Worm (Caenorhabditis elegans) whole organism, L2 larva: Measurements from ENCODE around the gene T21B4.3.
"Not testable (repeated sequence)": the region's sequence is repeated elsewhere in the genome, so short reads cannot be mapped to it uniquely, and the experiment has no call there.

Experiments used
- F13H6.1 ChIP-seq: sonication (generic microtip); optimal IDR thresholded peaks from 2 replicates; lab custom pipeline; 2016; ENCODE audit warnings: missing genetic modification characterization, missing compliant biosample characterization
- R02D3.7 ChIP-seq: fragments of 150-350 bp; optimal IDR thresholded peaks from 2 replicates; lab custom pipeline; 2014; ENCODE audit warnings: missing biosample characterization, missing genetic modification characterization
- Y55F3AM.14 ChIP-seq: fragments of 200-800 bp; sonication (Bioruptor generic); optimal IDR thresholded peaks from 2 replicates; lab custom pipeline; 2018; ENCODE audit warnings: mild to moderate bottlenecking, missing genetic modification characterization, missing compliant biosample characterization
- ZK546.5 ChIP-seq: sonication (generic microtip); optimal IDR thresholded peaks from 2 replicates; lab custom pipeline; 2017; ENCODE audit warnings: missing biosample characterization, missing genetic modification characterization
- ama-1 ChIP-seq: fragments of 150-350 bp; optimal IDR thresholded peaks from 2 replicates; lab custom pipeline; 2018; ENCODE audit warnings: inconsistent platforms
- blmp-1 ChIP-seq: sonication (generic microtip); optimal IDR thresholded peaks from 2 replicates; lab custom pipeline; 2017; ENCODE audit warnings: missing genetic modification characterization, mild to moderate bottlenecking, missing compliant biosample characterization, antibody characterized with exemption, moderate library complexity; ENCODE audit not compliant: insufficient read depth
- ceh-16 ChIP-seq: fragments of 150-350 bp; optimal IDR thresholded peaks from 2 replicates; lab custom pipeline; 2014; ENCODE audit warnings: missing biosample characterization, missing genetic modification characterization
- ceh-82 ChIP-seq: fragments of 150-350 bp; optimal IDR thresholded peaks from 2 replicates; lab custom pipeline; 2014; ENCODE audit warnings: missing biosample characterization, missing genetic modification characterization
- crh-2 ChIP-seq: sonication (generic microtip); optimal IDR thresholded peaks from 2 replicates; lab custom pipeline; 2017; ENCODE audit warnings: missing biosample characterization, missing genetic modification characterization
- dmd-4 ChIP-seq: sonication (generic microtip); optimal IDR thresholded peaks from 2 replicates; lab custom pipeline; 2017; ENCODE audit warnings: missing biosample characterization, missing genetic modification characterization
- egl-27 ChIP-seq: sonication (generic microtip); optimal IDR thresholded peaks from 3 replicates; lab custom pipeline; 2017; ENCODE audit warnings: missing biosample characterization, missing genetic modification reagents, missing genetic modification characterization
- elt-1 ChIP-seq: fragments of 150-350 bp; optimal IDR thresholded peaks from 2 replicates; lab custom pipeline; 2014; ENCODE audit warnings: missing biosample characterization, missing genetic modification characterization
- gmeb-1 ChIP-seq: fragments of 150-350 bp; optimal IDR thresholded peaks from 2 replicates; lab custom pipeline; 2014; ENCODE audit warnings: missing biosample characterization, missing genetic modification characterization
- lin-11 ChIP-seq: fragments of 150-350 bp; sonication (generic microtip); optimal IDR thresholded peaks from 2 replicates; lab custom pipeline; 2014; ENCODE audit warnings: missing biosample characterization, missing genetic modification characterization, inconsistent platforms, mixed read lengths
- lin-13 ChIP-seq: fragments of 150-350 bp; optimal IDR thresholded peaks from 2 replicates; lab custom pipeline; 2014; ENCODE audit warnings: missing biosample characterization, missing genetic modification reagents, missing genetic modification characterization
- lin-39 ChIP-seq: fragments of 150-350 bp; optimal IDR thresholded peaks from 2 replicates; lab custom pipeline; 2014; ENCODE audit warnings: missing biosample characterization, missing genetic modification reagents, missing genetic modification characterization
- lsy-2 ChIP-seq, 2 experiments: fragments of 150-350 bp in 1 of 2; sonication (generic microtip) in 1 of 2; optimal IDR thresholded peaks; 2 replicates each; lab custom pipeline; 2014 to 2017; ENCODE audit warnings: missing biosample characterization in 2 of 2, missing genetic modification characterization in 2 of 2
- mab-5 ChIP-seq: fragments of 150-350 bp; optimal IDR thresholded peaks from 2 replicates; lab custom pipeline; 2014; ENCODE audit warnings: missing biosample characterization, missing genetic modification characterization
- mbf-1 ChIP-seq: sonication (generic microtip); optimal IDR thresholded peaks from 2 replicates; lab custom pipeline; 2017; ENCODE audit warnings: missing biosample characterization, missing genetic modification characterization
- nhr-10 ChIP-seq: sonication (generic microtip); optimal IDR thresholded peaks from 2 replicates; lab custom pipeline; 2017; ENCODE audit warnings: missing biosample characterization, missing genetic modification characterization
- nhr-11 ChIP-seq: fragments of 150-350 bp; optimal IDR thresholded peaks from 2 replicates; lab custom pipeline; 2014; ENCODE audit warnings: missing biosample characterization, missing genetic modification characterization
- nhr-12 ChIP-seq: fragments of 150-350 bp; optimal IDR thresholded peaks from 2 replicates; lab custom pipeline; 2014; ENCODE audit warnings: missing biosample characterization, missing genetic modification characterization
- nhr-129 ChIP-seq: fragments of 150-350 bp; optimal IDR thresholded peaks from 2 replicates; lab custom pipeline; 2014; ENCODE audit warnings: missing biosample characterization, missing genetic modification characterization
- nhr-21 ChIP-seq: fragments of 150-350 bp; optimal IDR thresholded peaks from 2 replicates; lab custom pipeline; 2014; ENCODE audit warnings: missing biosample characterization, missing genetic modification characterization
- nhr-237 ChIP-seq: fragments of 150-350 bp; optimal IDR thresholded peaks from 2 replicates; lab custom pipeline; 2014; ENCODE audit warnings: missing biosample characterization, missing genetic modification characterization
- nhr-25 ChIP-seq: fragments of 150-350 bp; sonication (generic microtip); optimal IDR thresholded peaks from 3 replicates; lab custom pipeline; 2014; ENCODE audit warnings: missing biosample characterization, missing genetic modification characterization
- nhr-6 ChIP-seq: fragments of 150-350 bp; optimal IDR thresholded peaks from 2 replicates; lab custom pipeline; 2014; ENCODE audit warnings: missing biosample characterization, missing genetic modification characterization
- nhr-77 ChIP-seq: fragments of 150-350 bp; optimal IDR thresholded peaks from 2 replicates; lab custom pipeline; 2014; ENCODE audit warnings: missing biosample characterization, missing genetic modification characterization
- peb-1 ChIP-seq: fragments of 150-350 bp; optimal IDR thresholded peaks from 2 replicates; lab custom pipeline; 2014; ENCODE audit warnings: missing biosample characterization, missing genetic modification characterization
- sma-3 ChIP-seq: sonication (generic microtip); optimal IDR thresholded peaks from 2 replicates; lab custom pipeline; 2016; ENCODE audit warnings: missing genetic modification reagents, missing genetic modification characterization, missing compliant biosample characterization
- sma-9 ChIP-seq, 2 experiments: fragments of 150-350 bp in 1 of 2; sonication (generic microtip) in 1 of 2; optimal IDR thresholded peaks; 2 replicates each; lab custom pipeline; 2014 to 2016; ENCODE audit warnings: missing genetic modification characterization in 2 of 2, mild to moderate bottlenecking in 1 of 2, missing biosample characterization in 1 of 2, missing compliant biosample characterization in 1 of 2, missing genetic modification reagents in 1 of 2, moderate library complexity in 1 of 2
- snpc-4 ChIP-seq: fragments of 150-350 bp; optimal IDR thresholded peaks from 2 replicates; lab custom pipeline; 2014; ENCODE audit warnings: missing biosample characterization, missing genetic modification characterization
- unc-39 ChIP-seq: fragments of 150-350 bp; optimal IDR thresholded peaks from 2 replicates; lab custom pipeline; 2014; ENCODE audit warnings: missing biosample characterization, missing genetic modification characterization
- unc-62 ChIP-seq: fragments of 150-350 bp; optimal IDR thresholded peaks from 2 replicates; lab custom pipeline; 2014; ENCODE audit warnings: missing biosample characterization, missing genetic modification reagents, missing genetic modification characterization
- zag-1 ChIP-seq: fragments of 150-350 bp; optimal IDR thresholded peaks from 2 replicates; lab custom pipeline; 2014; ENCODE audit warnings: missing biosample characterization, missing genetic modification characterization
- ztf-1 ChIP-seq: fragments of 200-800 bp; sonication (Bioruptor generic); conservative IDR thresholded peaks from 2 replicates; pipeline ENCODE4 v1.3.6; 2022; ENCODE audit warnings: missing genetic modification characterization, missing compliant biosample characterization
- ztf-11 ChIP-seq: sonication (generic microtip); optimal IDR thresholded peaks from 2 replicates; lab custom pipeline; 2017; ENCODE audit warnings: missing biosample characterization, missing genetic modification characterization
- ztf-4 ChIP-seq: fragments of 150-350 bp; optimal IDR thresholded peaks from 2 replicates; lab custom pipeline; 2014; ENCODE audit warnings: missing biosample characterization, missing genetic modification characterization

Gene T21B4.3

DNA sequence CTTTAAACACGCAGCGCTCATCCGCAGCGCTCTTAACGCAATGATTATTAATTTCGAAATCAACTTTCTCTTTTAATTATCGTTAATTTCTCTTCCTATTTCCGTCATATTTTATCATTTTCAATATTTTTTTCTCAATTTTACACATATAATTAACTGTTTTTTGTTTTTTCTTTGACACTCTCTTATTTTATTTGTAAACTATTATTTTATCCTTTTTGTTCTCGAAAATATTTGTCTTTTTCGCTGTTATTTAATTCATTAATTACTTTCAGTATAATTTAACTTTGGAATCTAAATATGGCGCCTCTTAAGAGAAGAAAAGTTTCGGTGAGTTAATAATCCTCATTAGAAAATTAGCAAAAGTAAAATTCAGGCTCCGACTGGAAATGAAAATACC lies 39.3 kb upstream of the T21B4.3 start, which contains the start of gene F49C5.3:
F49C5.3 (plus strand) TSS at position 301 of the 400 bp plus-strand sequence.
- not testable (repeated sequence) for TF ChIP-seq zag-1, F13H6.1, lin-11 (tag; lab: Kevin White, UChicago)

DNA sequence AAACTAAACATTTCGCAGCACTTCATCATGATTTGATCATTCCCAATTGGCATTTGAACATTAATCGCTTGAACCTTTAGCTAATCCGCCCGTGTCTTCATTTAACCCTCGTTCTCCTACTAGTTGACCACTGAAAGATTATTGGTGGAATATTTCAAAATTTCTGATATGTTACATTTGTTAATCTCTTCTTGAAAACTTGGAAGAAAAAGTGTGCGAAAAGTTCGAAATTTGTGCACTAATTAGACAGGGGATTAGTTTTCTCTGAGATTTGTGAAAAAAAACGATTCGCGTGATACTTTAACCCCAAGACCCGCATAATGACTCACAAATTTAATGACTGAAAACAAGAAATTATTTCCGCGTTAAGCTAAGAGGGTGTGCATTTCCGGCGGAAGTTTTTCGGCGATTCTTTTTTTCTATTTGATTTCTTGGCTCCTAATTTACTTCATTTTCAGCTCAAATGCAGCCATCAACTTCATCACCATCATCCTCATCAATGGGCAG lies 38.5 kb upstream of the T21B4.3 start, which contains the start of gene nimk-1:
nimk-1 (plus strand) TSS at position 457 of the 507 bp plus-strand sequence.
- TF ChIP-seq elt-1 (tag; lab: Kevin White, UChicago) (no peak), lsy-2 (tag; optimal IDR thresholded peaks at IDR 0.05; lab: Kevin White, UChicago) (no peak), nhr-237 (tag; lab: Kevin White, UChicago) (no peak), nhr-25 (tag; lab: Kevin White, UChicago) (no peak), ztf-11 (tag; lab: Kevin White, UChicago) (no peak), dmd-4 (tag; lab: Kevin White, UChicago) (no peak), ama-1 (lab: Kevin White, UChicago) (no peak), nhr-77 (tag; lab: Kevin White, UChicago) (no peak), nhr-6 (tag; lab: Kevin White, UChicago) (no peak), nhr-129 (no peak), lin-13 (GFP tag; lab: Kevin White, UChicago) (no peak), F13H6.1 (tag; lab: Kevin White, UChicago) (no peak), sma-9 (GFP tag; optimal IDR thresholded peaks at IDR 0.05; lab: Kevin White, UChicago) (no peak), sma-9 (tag; optimal IDR thresholded peaks at IDR 0.05; lab: Kevin White, UChicago) (no peak), crh-2 (tag; lab: Kevin White, UChicago) (no peak), unc-39 (no peak), R02D3.7 (no peak), mbf-1 (tag; lab: Kevin White, UChicago) (no peak), sma-3 (GFP tag; lab: Kevin White, UChicago) (no peak)

DNA sequence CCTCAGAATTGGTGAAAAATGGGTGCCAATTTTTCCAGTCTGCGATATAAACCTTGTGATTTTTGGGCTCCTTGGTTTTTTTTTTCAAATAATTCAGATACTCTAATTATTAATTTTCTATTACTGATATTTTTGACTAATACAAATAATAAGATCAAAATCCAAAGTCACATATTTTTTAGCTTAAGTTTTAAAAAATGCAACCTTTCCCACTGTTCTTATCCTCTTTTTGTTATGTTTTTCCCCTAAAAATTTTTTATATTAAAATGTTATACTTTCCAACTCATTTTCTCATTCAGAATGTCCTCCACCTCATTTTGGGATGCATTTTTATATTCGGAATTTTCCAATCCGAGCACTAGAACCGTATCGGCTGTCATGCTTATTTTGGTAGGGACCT lies 34.1 kb upstream of the T21B4.3 start, which contains the start of gene srx-120:
srx-120 (plus strand) TSS at position 301 of the 400 bp plus-strand sequence.
- TF ChIP-seq unc-62 (GFP tag; lab: Kevin White, UChicago) (no peak), ceh-82 (tag; lab: Kevin White, UChicago) (no peak), nhr-25 (tag; lab: Kevin White, UChicago) (no peak), egl-27 (tag; lab: Kevin White, UChicago) (no peak), ceh-16 (no peak), nhr-11 (tag; lab: Kevin White, UChicago) (no peak), nhr-6 (tag; lab: Kevin White, UChicago) (no peak), zag-1 (tag; lab: Kevin White, UChicago) (no peak), Y55F3AM.14 (GFP tag; lab: Kevin White, UChicago) (no peak), F13H6.1 (tag; lab: Kevin White, UChicago) (no peak), ZK546.5 (no peak)

DNA sequence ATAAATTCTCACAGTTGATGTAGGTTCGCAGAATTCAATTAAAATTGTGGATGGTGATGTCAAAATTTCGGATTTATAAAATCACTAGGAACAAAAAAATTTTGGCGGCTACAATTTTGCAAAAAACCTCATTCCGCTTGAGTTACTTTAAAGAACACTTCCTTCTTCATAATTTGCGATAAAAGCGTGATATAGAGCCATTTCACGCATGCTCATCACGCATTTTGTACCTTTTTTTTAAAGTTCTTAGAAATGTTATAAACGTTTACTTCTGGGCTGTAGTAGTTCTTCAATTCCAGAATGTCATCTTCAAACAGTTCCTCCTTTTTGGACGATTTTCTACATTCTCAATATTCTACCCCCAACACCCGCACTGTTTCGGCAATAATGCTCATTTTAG lies 31.1 kb upstream of the T21B4.3 start, which contains the start of gene srx-119:
srx-119 (plus strand) TSS at position 301 of the 400 bp plus-strand sequence.
- no peak for TF ChIP-seq peb-1
- no peak for TF ChIP-seq nhr-25 (tag; lab: Kevin White, UChicago)
- no peak for TF ChIP-seq mbf-1 (tag; lab: Kevin White, UChicago)
- no peak for TF ChIP-seq dmd-4 (tag; lab: Kevin White, UChicago)
- TF ChIP-seq lin-11 (tag; lab: Kevin White, UChicago): no peak
- no peak for TF ChIP-seq Y55F3AM.14 (GFP tag; lab: Kevin White, UChicago)
- TF ChIP-seq ztf-4 (tag; lab: Kevin White, UChicago): no peak
- no peak for TF ChIP-seq snpc-4
- no peak for TF ChIP-seq nhr-237 (tag; lab: Kevin White, UChicago)
- no peak for TF ChIP-seq egl-27 (tag; lab: Kevin White, UChicago)
- TF ChIP-seq blmp-1 (tag; lab: Kevin White, UChicago): no peak
- no peak for TF ChIP-seq nhr-12
- TF ChIP-seq mab-5 (tag; lab: Kevin White, UChicago): no peak
- no peak for TF ChIP-seq lsy-2 (tag; optimal IDR thresholded peaks at IDR 0.05; lab: Kevin White, UChicago)
- TF ChIP-seq lin-39 (tag; lab: Kevin White, UChicago): no peak
- TF ChIP-seq nhr-10 (tag; lab: Kevin White, UChicago): no peak
- TF ChIP-seq nhr-21 (tag; lab: Kevin White, UChicago): no peak
- TF ChIP-seq ztf-1: no peak
- TF ChIP-seq elt-1 (tag; lab: Kevin White, UChicago): no peak
- no peak for TF ChIP-seq gmeb-1 (tag; lab: Kevin White, UChicago)
